Fruit fly (Drosophila melanogaster) S2 (cell line): ENCODE measurements around the gene CG11983.

Experiments
- CG8478 ChIP-seq: fragments of >200 bp; optimal IDR thresholded peaks from 2 replicates; lab custom pipeline; 2018
- CTCF ChIP-seq, 2 experiments: fragments of >200 bp; optimal IDR thresholded peaks; 2 replicates each; lab custom pipeline; 2018

DNA sequence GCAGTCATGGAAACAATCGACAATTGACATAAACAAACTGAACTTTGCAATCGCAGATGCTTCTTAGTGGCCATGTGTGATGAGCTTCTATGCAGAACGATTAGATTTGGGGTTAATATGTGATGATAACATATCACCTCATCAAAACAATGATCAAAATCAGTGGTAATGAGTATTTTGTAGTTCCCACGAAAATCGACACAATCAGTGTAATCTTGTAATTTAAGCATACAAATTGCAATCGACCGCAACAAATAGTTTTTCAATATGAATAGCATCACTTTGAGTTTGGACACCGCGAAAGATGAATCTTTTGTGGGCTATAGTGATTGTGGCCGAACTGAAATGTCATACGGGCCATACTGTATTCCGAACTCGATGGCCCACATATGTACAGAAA is 10.7 kb upstream of the CG11983 start, which contains the start of gene CG11977:
- no peak for TF ChIP-seq CG8478 (lab: Kevin White, UChicago)
- TF ChIP-seq CTCF (optimal IDR thresholded peaks at IDR 0.05; lab: Kevin White, UChicago) = no peak
